Worm (Caenorhabditis elegans) whole organism, early embryonic: Measurements from ENCODE around the gene dylt-3.

Source experiments
- B0310.2 ChIP-seq: sonication (generic microtip); optimal IDR thresholded peaks from 2 replicates; lab custom pipeline; 2016; ENCODE audit warnings: mild to moderate bottlenecking, missing genetic modification characterization, missing compliant biosample characterization
- ama-1 ChIP-seq: fragments of 150-350 bp; optimal IDR thresholded peaks from 2 replicates; lab custom pipeline; 2014
- ceh-13 ChIP-seq: fragments of 200-800 bp; sonication (Bioruptor generic); optimal IDR thresholded peaks from 2 replicates; lab custom pipeline; 2018; ENCODE audit warnings: mild to moderate bottlenecking, missing genetic modification characterization, missing compliant biosample characterization
- hmg-4 ChIP-seq: fragments of 200-800 bp; sonication (Bioruptor generic); optimal IDR thresholded peaks from 2 replicates; lab custom pipeline; 2018; ENCODE audit warnings: mild to moderate bottlenecking, missing genetic modification characterization, missing compliant biosample characterization

DNA sequence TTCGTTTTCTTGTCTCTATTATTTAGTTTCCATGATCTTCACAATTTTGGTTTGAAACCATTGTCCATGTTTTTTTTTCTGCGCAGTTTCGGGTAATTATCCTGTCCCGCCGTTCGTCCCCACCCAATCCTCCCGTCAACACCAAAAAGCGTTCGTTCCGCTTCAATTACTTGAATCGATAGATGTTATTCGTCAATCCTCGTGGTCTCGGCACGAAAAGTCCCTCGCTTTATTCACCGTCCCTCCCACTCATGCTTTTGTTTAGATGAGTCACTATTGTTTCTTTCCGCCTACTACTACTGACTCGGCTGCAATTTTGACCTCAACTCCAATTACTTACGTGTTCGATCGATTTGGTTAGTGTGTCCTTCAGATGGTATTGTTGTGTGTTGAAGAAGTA, 41.9 kb downstream of the dylt-3 start:
- TF ChIP-seq hmg-4 (GFP tag; lab: Kevin White, UChicago) (peak; percentile 16), ceh-13 (GFP tag; lab: Kevin White, UChicago) (no peak), ama-1 (lab: Kevin White, UChicago) (no peak), B0310.2 (tag; lab: Kevin White, UChicago) (no peak)
